Worm (Caenorhabditis elegans) whole organism, late embryonic: Measurements from ENCODE around the gene meg-3.

Experiments used
- F13H6.1 ChIP-seq: sonication (generic microtip); optimal IDR thresholded peaks from 2 replicates; lab custom pipeline; 2016; ENCODE audit warnings: missing genetic modification characterization, missing compliant biosample characterization
- ahr-1 ChIP-seq: sonication (generic microtip); optimal IDR thresholded peaks from 2 replicates; lab custom pipeline; 2016; ENCODE audit warnings: missing genetic modification characterization, missing compliant biosample characterization
- ceh-30 ChIP-seq: fragments of 150-350 bp; optimal IDR thresholded peaks from 2 replicates; lab custom pipeline; 2014; ENCODE audit warnings: missing biosample characterization, missing genetic modification characterization
- ceh-6 ChIP-seq: fragments of 200-800 bp; sonication (Bioruptor generic); optimal IDR thresholded peaks from 2 replicates; lab custom pipeline; 2018; ENCODE audit warnings: mild to moderate bottlenecking, missing genetic modification characterization, missing compliant biosample characterization
- dve-1 ChIP-seq: sonication (generic microtip); optimal IDR thresholded peaks from 2 replicates; lab custom pipeline; 2017; ENCODE audit warnings: antibody characterized with exemption, mild to moderate bottlenecking, missing genetic modification characterization, missing compliant biosample characterization
- elt-2 ChIP-seq: sonication (generic microtip); optimal IDR thresholded peaks from 2 replicates; lab custom pipeline; 2016; ENCODE audit warnings: missing genetic modification reagents, missing genetic modification characterization, missing compliant biosample characterization
- elt-4 ChIP-seq: sonication (generic microtip); optimal IDR thresholded peaks from 2 replicates; lab custom pipeline; 2016; ENCODE audit warnings: missing genetic modification characterization, missing compliant biosample characterization
- hlh-6 ChIP-seq: sonication (generic microtip); optimal IDR thresholded peaks from 2 replicates; lab custom pipeline; 2016; ENCODE audit warnings: missing genotype, missing genetic modification characterization, missing compliant biosample characterization
- madf-2 ChIP-seq: sonication (generic microtip); optimal IDR thresholded peaks from 2 replicates; lab custom pipeline; 2017; ENCODE audit warnings: missing genetic modification characterization, missing compliant biosample characterization
- pax-1 ChIP-seq: fragments of 150-350 bp; optimal IDR thresholded peaks from 2 replicates; lab custom pipeline; 2014; ENCODE audit warnings: missing biosample characterization, missing genetic modification characterization
- pha-4 ChIP-seq: fragments of 150-350 bp; optimal IDR thresholded peaks from 2 replicates; lab custom pipeline; 2018; ENCODE audit warnings: missing biosample characterization, missing genetic modification reagents, missing genetic modification characterization
- sox-4 ChIP-seq: sonication (generic microtip); optimal IDR thresholded peaks from 2 replicates; lab custom pipeline; 2017; ENCODE audit warnings: mild to moderate bottlenecking, missing genetic modification characterization, inconsistent platforms, missing compliant biosample characterization
- unc-55 ChIP-seq: sonication (generic microtip); optimal IDR thresholded peaks from 2 replicates; lab custom pipeline; 2017; ENCODE audit warnings: missing biosample characterization, missing genetic modification reagents, missing genetic modification characterization
- unc-86 ChIP-seq: sonication (generic microtip); optimal IDR thresholded peaks from 2 replicates; lab custom pipeline; 2016; ENCODE audit warnings: missing genetic modification characterization, missing compliant biosample characterization

ce11 chrX:1964828-1965227 lies 24.6 kb downstream of the meg-3 start:
- no peak for TF ChIP-seq elt-2 (tag; lab: Kevin White, UChicago)
- TF ChIP-seq F13H6.1 (tag; lab: Kevin White, UChicago) = no peak
- no peak for TF ChIP-seq elt-4 (tag; lab: Kevin White, UChicago)
- no peak for TF ChIP-seq hlh-6
- no peak for TF ChIP-seq unc-55 (GFP tag; lab: Kevin White, UChicago)
- TF ChIP-seq pax-1 (tag; lab: Kevin White, UChicago) = no peak
- TF ChIP-seq unc-86 = no peak
- no peak for TF ChIP-seq sox-4 (tag; lab: Kevin White, UChicago)
- no peak for TF ChIP-seq madf-2
- TF ChIP-seq pha-4 (tag; lab: Kevin White, UChicago) = no peak
- TF ChIP-seq ceh-30 (tag; lab: Kevin White, UChicago) = no peak
- no peak for TF ChIP-seq ahr-1 (tag; lab: Kevin White, UChicago)
- TF ChIP-seq ceh-6 (GFP tag; lab: Kevin White, UChicago) = no peak
- no peak for TF ChIP-seq dve-1 (tag; lab: Kevin White, UChicago)
